Fruit fly (Drosophila melanogaster) whole organism, embryonic: ENCODE measurements around the gene CG42810.

ENCODE experiments used
- Adf1 ChIP-seq: fragments of 200-800 bp; sonication (Bioruptor generic); IDR thresholded peaks from 2 replicates; pipeline ENCODE4 v1.3.6; 2022; ENCODE audit warnings: missing biosample characterization, missing genetic modification characterization
- Antp ChIP-seq: fragments of 200-800 bp; sonication (Bioruptor generic); optimal IDR thresholded peaks from 3 replicates; lab custom pipeline; 2016; ENCODE audit warnings: missing biosample characterization, missing genetic modification characterization
- BtbVII ChIP-seq: fragments of 200-800 bp; sonication (Bioruptor generic); optimal IDR thresholded peaks from 3 replicates; lab custom pipeline; 2017; ENCODE audit warnings: missing biosample characterization, mild to moderate bottlenecking, missing genetic modification characterization
- CG10979 ChIP-seq: fragments of 200-800 bp; sonication (Bioruptor generic); optimal IDR thresholded peaks from 2 replicates; lab custom pipeline; 2018; ENCODE audit warnings: missing biosample characterization, mild to moderate bottlenecking, missing genetic modification characterization, moderate library complexity
- CG11695 ChIP-seq: fragments of 200-800 bp; sonication (Bioruptor generic); IDR thresholded peaks from 3 replicates; pipeline ENCODE4 v1.3.6; 2022; ENCODE audit warnings: missing biosample characterization, missing genetic modification characterization
- CG13624 ChIP-seq: fragments of 200-800 bp; sonication (Bioruptor generic); optimal IDR thresholded peaks from 2 replicates; lab custom pipeline; 2016; ENCODE audit warnings: missing biosample characterization, missing genetic modification characterization
- CG13775 ChIP-seq: fragments of 200-800 bp; sonication (Bioruptor generic); optimal IDR thresholded peaks from 3 replicates; lab custom pipeline; 2017; ENCODE audit warnings: missing biosample characterization, mild to moderate bottlenecking, missing genetic modification characterization
- CG14965 ChIP-seq: fragments of 200-800 bp; sonication (Bioruptor generic); optimal IDR thresholded peaks from 2 replicates; lab custom pipeline; 2016; ENCODE audit warnings: missing biosample characterization, missing genetic modification characterization, borderline replicate concordance
- CG15011 ChIP-seq: fragments of 200-800 bp; sonication (Bioruptor generic); optimal IDR thresholded peaks from 3 replicates; lab custom pipeline; 2018; ENCODE audit warnings: missing biosample characterization, mild to moderate bottlenecking, missing genetic modification characterization
- CG1529 ChIP-seq: fragments of 200-800 bp; sonication (Bioruptor generic); optimal IDR thresholded peaks from 3 replicates; lab custom pipeline; 2018; ENCODE audit warnings: missing biosample characterization, missing genetic modification characterization
- CG1602 ChIP-seq: fragments of 200-800 bp; sonication (Bioruptor generic); optimal IDR thresholded peaks from 3 replicates; lab custom pipeline; 2016; ENCODE audit warnings: missing biosample characterization, missing genetic modification characterization
- CG1603 ChIP-seq: fragments of 200-800 bp; sonication (Bioruptor generic); optimal IDR thresholded peaks from 2 replicates; lab custom pipeline; 2019; ENCODE audit warnings: missing biosample characterization, mild to moderate bottlenecking, missing genetic modification characterization, moderate library complexity
- CG17359 ChIP-seq: fragments of 200-800 bp; sonication (Bioruptor generic); optimal IDR thresholded peaks from 3 replicates; lab custom pipeline; 2018; ENCODE audit warnings: missing biosample characterization, mild to moderate bottlenecking, missing genetic modification characterization, moderate library complexity
- CG18262 ChIP-seq: fragments of 200-800 bp; optimal IDR thresholded peaks from 3 replicates; lab custom pipeline; 2019; ENCODE audit warnings: missing biosample characterization, mild to moderate bottlenecking, missing genetic modification characterization, moderate library complexity
- CG18619 ChIP-seq: fragments of 200-800 bp; sonication (Bioruptor generic); optimal IDR thresholded peaks from 3 replicates; lab custom pipeline; 2017; ENCODE audit warnings: missing biosample characterization, mild to moderate bottlenecking, missing genetic modification characterization
- CG2129 ChIP-seq: fragments of 200-800 bp; sonication (Bioruptor generic); IDR thresholded peaks from 2 replicates; pipeline ENCODE4 v1.3.6; 2022; ENCODE audit warnings: missing biosample characterization, missing genetic modification characterization; ENCODE audit not compliant: partially characterized antibody
- CG33557 ChIP-seq: fragments of 200-800 bp; sonication (Bioruptor generic); optimal IDR thresholded peaks from 2 replicates; lab custom pipeline; 2019; ENCODE audit warnings: missing biosample characterization, mild to moderate bottlenecking, missing genetic modification characterization, moderate library complexity
- CG3995 ChIP-seq: fragments of 200-800 bp; sonication (Bioruptor generic); optimal IDR thresholded peaks from 3 replicates; lab custom pipeline; 2016; ENCODE audit warnings: missing biosample characterization, missing genetic modification characterization
- CG4282 ChIP-seq: fragments of 200-800 bp; sonication (Bioruptor generic); optimal IDR thresholded peaks from 2 replicates; lab custom pipeline; 2016; ENCODE audit warnings: missing biosample characterization, missing genetic modification characterization
- CG4730 ChIP-seq: fragments of 200-800 bp; sonication (Bioruptor generic); IDR thresholded peaks from 2 replicates; pipeline ENCODE4 v1.3.6; 2022; ENCODE audit warnings: missing biosample characterization, missing genetic modification characterization
- CG5953 ChIP-seq: fragments of 200-800 bp; sonication (Bioruptor generic); IDR thresholded peaks from 2 replicates; pipeline ENCODE4 v1.3.6; 2022; ENCODE audit warnings: missing biosample characterization, missing genetic modification characterization
- CG9609 ChIP-seq: fragments of 200-800 bp; sonication (Bioruptor generic); optimal IDR thresholded peaks from 3 replicates; lab custom pipeline; 2016; ENCODE audit warnings: missing biosample characterization, missing genetic modification characterization
- Camta ChIP-seq: fragments of 200-800 bp; sonication (Bioruptor generic); optimal IDR thresholded peaks from 2 replicates; lab custom pipeline; 2016; ENCODE audit warnings: missing biosample characterization, missing genetic modification characterization
- CkIIα-i1 ChIP-seq: fragments of 200-800 bp; sonication (Bioruptor generic); IDR thresholded peaks from 2 replicates; pipeline ENCODE4 v1.3.6; 2022; ENCODE audit warnings: missing biosample characterization, missing genetic modification characterization
- Deaf1 ChIP-seq: fragments of 200-800 bp; optimal IDR thresholded peaks from 3 replicates; lab custom pipeline; 2019; ENCODE audit warnings: missing biosample characterization, mild to moderate bottlenecking, missing genetic modification characterization, moderate library complexity
- Dp ChIP-seq: fragments of 200-800 bp; sonication (Bioruptor generic); optimal IDR thresholded peaks from 2 replicates; lab custom pipeline; 2018; ENCODE audit warnings: missing biosample characterization, mild to moderate bottlenecking, missing genetic modification characterization, moderate library complexity
- Gsc ChIP-seq: fragments of 200-800 bp; sonication (Bioruptor generic); IDR thresholded peaks from 2 replicates; pipeline ENCODE4 v1.3.6; 2022; ENCODE audit warnings: missing biosample characterization, missing genetic modification characterization
- Jarid2 ChIP-seq: fragments of 200-800 bp; sonication (Bioruptor generic); optimal IDR thresholded peaks from 3 replicates; lab custom pipeline; 2017; ENCODE audit warnings: mild to moderate bottlenecking, missing biosample characterization, missing genetic modification reagents, missing genetic modification characterization
- Oli ChIP-seq: fragments of 200-800 bp; sonication (Bioruptor generic); optimal IDR thresholded peaks from 2 replicates; lab custom pipeline; 2018; ENCODE audit warnings: missing biosample characterization, mild to moderate bottlenecking, missing genetic modification characterization, moderate library complexity
- Side ChIP-seq: fragments of 200-800 bp; sonication (Bioruptor generic); optimal IDR thresholded peaks from 2 replicates; lab custom pipeline; 2016; ENCODE audit warnings: missing biosample characterization, missing genetic modification characterization
- ac ChIP-seq: fragments of 200-800 bp; sonication (Bioruptor generic); optimal IDR thresholded peaks from 3 replicates; lab custom pipeline; 2017; ENCODE audit warnings: missing biosample characterization, mild to moderate bottlenecking, missing genetic modification characterization
- br ChIP-seq: fragments of >200 bp; optimal IDR thresholded peaks from 2 replicates; lab custom pipeline; 2017
- chm ChIP-seq: fragments of 200-800 bp; sonication (Bioruptor generic); IDR thresholded peaks from 2 replicates; pipeline ENCODE4 v1.3.6; 2022; ENCODE audit warnings: missing biosample characterization, missing genetic modification characterization
- da ChIP-seq: fragments of 200-800 bp; sonication (Bioruptor generic); optimal IDR thresholded peaks from 2 replicates; lab custom pipeline; 2016; ENCODE audit warnings: missing biosample characterization, missing genetic modification characterization
- danr ChIP-seq: fragments of 200-800 bp; sonication (Bioruptor generic); IDR thresholded peaks from 2 replicates; pipeline ENCODE4 v1.3.6; 2022; ENCODE audit warnings: missing biosample characterization, missing genetic modification characterization
- dimm ChIP-seq: fragments of 200-800 bp; sonication (Bioruptor generic); IDR thresholded peaks from 2 replicates; pipeline ENCODE4 v1.3.6; 2022; ENCODE audit warnings: missing biosample characterization, missing genetic modification characterization
- dmrt11E ChIP-seq: fragments of 200-800 bp; sonication (Bioruptor generic); optimal IDR thresholded peaks from 3 replicates; lab custom pipeline; 2018; ENCODE audit warnings: missing biosample characterization, mild to moderate bottlenecking, missing genetic modification characterization, moderate library complexity
- h ChIP-seq: fragments of >200 bp; optimal IDR thresholded peaks from 2 replicates; lab custom pipeline; 2017
- klu ChIP-seq: fragments of 200-800 bp; sonication (Bioruptor generic); IDR thresholded peaks from 2 replicates; pipeline ENCODE4 v1.3.6; 2022; ENCODE audit warnings: missing biosample characterization, missing genetic modification characterization
- lmd ChIP-seq: fragments of 200-800 bp; sonication (Bioruptor generic); IDR thresholded peaks from 2 replicates; pipeline ENCODE4 v1.3.6; 2022; ENCODE audit warnings: missing biosample characterization, missing genetic modification characterization
- lov ChIP-seq, 2 experiments: fragments of 200-800 bp in 1 of 2; fragments of >200 bp in 1 of 2; sonication (Bioruptor generic) in 1 of 2; IDR thresholded peaks in 1 of 2; optimal IDR thresholded peaks in 1 of 2; 2 replicates in 1 of 2; 3 replicates in 1 of 2; pipeline versions ENCODE4 v1.3.6 to Lab custom; 2017 to 2022; ENCODE audit warnings: missing biosample characterization in 1 of 2, missing genetic modification characterization in 1 of 2
- pita ChIP-seq: fragments of 200-800 bp; sonication (Bioruptor generic); optimal IDR thresholded peaks from 2 replicates; lab custom pipeline; 2017; ENCODE audit warnings: missing biosample characterization, mild to moderate bottlenecking, missing genetic modification characterization
- pros ChIP-seq: fragments of 200-800 bp; sonication (Bioruptor generic); optimal IDR thresholded peaks from 3 replicates; lab custom pipeline; 2019; ENCODE audit warnings: missing biosample characterization, mild to moderate bottlenecking, missing genetic modification characterization, moderate library complexity
- row ChIP-seq: fragments of 200-800 bp; sonication (Bioruptor generic); IDR thresholded peaks from 3 replicates; pipeline ENCODE4 v1.3.6; 2022; ENCODE audit warnings: missing biosample characterization, missing genetic modification characterization
- sens ChIP-seq: fragments of 200-800 bp; sonication (Bioruptor generic); peaks from one replicate; lab custom pipeline; 2016; ENCODE audit warnings: missing biosample characterization, missing genetic modification characterization
- sna ChIP-seq: fragments of 200-800 bp; sonication (Bioruptor generic); IDR thresholded peaks from 2 replicates; pipeline ENCODE4 v1.3.6; 2022; ENCODE audit warnings: missing biosample characterization, missing genetic modification characterization; ENCODE audit not compliant: partially characterized antibody
- sob ChIP-seq: fragments of 200-800 bp; sonication (Bioruptor generic); IDR thresholded peaks from 2 replicates; pipeline ENCODE4 v1.3.6; 2022; ENCODE audit warnings: missing biosample characterization, missing genetic modification characterization
- tll ChIP-seq, 2 experiments: fragments of 200-800 bp in 1 of 2; fragments of >200 bp in 1 of 2; sonication (Bioruptor generic) in 1 of 2; optimal IDR thresholded peaks; 2 replicates each; lab custom pipeline; 2017 to 2019; ENCODE audit warnings: missing biosample characterization in 2 of 2, missing genetic modification characterization in 2 of 2, mild to moderate bottlenecking in 1 of 2, moderate library complexity in 1 of 2
- yki ChIP-seq: fragments of >200 bp; optimal IDR thresholded peaks from 3 replicates; lab custom pipeline; 2018

CG42810 gene

dm6 chr2L:13414525-13415481 is 44.7 kb upstream of the CG42810 start, which contains the start of the genes CG16956, CG42784 and CG43850 (continued):
- TF ChIP-seq Gsc (GFP tag; lab: Robert Waterston, UW) (no peak), CG14965 (GFP tag; lab: Kevin White, UChicago) (no peak), CG17359 (no peak), CG11695 (peak; percentile 20; the same call in 1 of the 3 replicates), CG1529 (peak; percentile 12), CG13775 (GFP tag; lab: Kevin White, UChicago) (peak; percentile 56), CkIIα-i1 (GFP tag; lab: Robert Waterston, UW) (no peak), Dp (GFP tag; lab: Kevin White, UChicago) (no peak), BtbVII (GFP tag; lab: Kevin White, UChicago) (peak; percentile 81), dimm (GFP tag; lab: Robert Waterston, UW) (no peak), Oli (tag; lab: Kevin White, UChicago) (peak; percentile 6), Camta (no peak), Antp (no peak), Jarid2 (GFP tag; lab: Kevin White, UChicago) (peak; percentile 17), pros (GFP tag; lab: Kevin White, UChicago) (no peak), CG13624 (GFP tag; lab: Kevin White, UChicago) (peak; percentile 50), sob (GFP tag; lab: Robert Waterston, UW) (0 out of 2 replicates have a peak, but pooled peaks have one; percentile 45), sna (no peak), lov (optimal IDR thresholded peaks at IDR 0.05; lab: Kevin White, UChicago) (no peak), lov (GFP tag; IDR thresholded peaks at IDR 0.05; lab: Robert Waterston, UW) (peak; percentile 53; the same call in 1 of the 3 replicates), chm (GFP tag; lab: Robert Waterston, UW) (no peak; the same call in 1 of the 2 replicates), pita (no peak), klu (no peak), Adf1 (GFP tag; lab: Robert Waterston, UW) (no peak; the same call in 1 of the 2 replicates), h (no peak), CG33557 (GFP tag; lab: Kevin White, UChicago) (no peak), CG1602 (GFP tag; lab: Kevin White, UChicago) (no peak), da (GFP tag; lab: Kevin White, UChicago) (no peak), CG18262 (no peak), lmd (GFP tag; lab: Robert Waterston, UW) (no peak), row (GFP tag; lab: Robert Waterston, UW) (no peak), Deaf1 (tag; lab: Kevin White, UChicago) (peak; percentile 48), CG1603 (tag; lab: Kevin White, UChicago) (peak; percentile 50), CG18619 (peak; percentile 69), br (lab: Kevin White, UChicago) (no peak), CG10979 (tag; lab: Kevin White, UChicago) (no peak), yki (no peak), sens (peak; percentile 82), tll (GFP tag; optimal IDR thresholded peaks at IDR 0.05; lab: Kevin White, UChicago) (no peak), CG2129 (no peak), dmrt11E (no peak), ac (GFP tag; lab: Kevin White, UChicago) (no peak), CG4730 (GFP tag; lab: Robert Waterston, UW) (no peak), CG15011 (peak; percentile 68), CG4282 (no peak), CG9609 (no peak), Side (GFP tag; lab: Kevin White, UChicago) (peak; percentile 28), CG3995 (GFP tag; lab: Kevin White, UChicago) (no peak), danr (no peak), CG5953 (GFP tag; lab: Robert Waterston, UW) (no peak)
